Fruit fly (Drosophila melanogaster): ENCODE measurements around the gene Pvf3.

- TF ChIP-seq pad (GFP tag; optimal IDR thresholded peaks at IDR 0.05) (no peak), CG33017 (tag; optimal IDR thresholded peaks at IDR 0.05) (no peak), CG5204 (GFP tag; optimal IDR thresholded peaks at IDR 0.05) (no peak), kay (GFP tag; ENCODE audit: borderline replicate concordance) (no peak), CG14711 (tag; optimal IDR thresholded peaks at IDR 0.05) (no peak)
These were observed 34.6 kb downstream of the Pvf3 start for dm6 chr2L:7122865-7123264.
